Worm (Caenorhabditis elegans) whole organism, young adult: ENCODE data around the gene col-85.
A peak's percentile ranks its signal among the peaks of the same experiment; 100 is the strongest.

Experiments used
- B0035.1 ChIP-seq: sonication (generic microtip); optimal IDR thresholded peaks from 2 replicates; lab custom pipeline; 2016; ENCODE audit warnings: missing genetic modification characterization, mild to moderate bottlenecking, missing compliant biosample characterization, missing genotype, missing genetic modification reagents
- C17E4.6 ChIP-seq: fragments of 200-800 bp; sonication (Bioruptor generic); IDR thresholded peaks from 2 replicates; pipeline ENCODE4 v1.3.6; 2022; ENCODE audit warnings: missing genetic modification reagents, missing genetic modification characterization, missing compliant biosample characterization
- F33H1.4 ChIP-seq: fragments of 200-800 bp; sonication (Bioruptor generic); IDR thresholded peaks from 2 replicates; pipeline ENCODE4 v1.3.6; 2022; ENCODE audit warnings: missing genetic modification reagents, missing genetic modification characterization, missing compliant biosample characterization
- F37B4.10 ChIP-seq: fragments of 200-800 bp; sonication (Bioruptor generic); IDR thresholded peaks from 2 replicates; pipeline ENCODE4 v1.3.6; 2022; ENCODE audit warnings: missing genetic modification characterization, missing compliant biosample characterization
- F49E8.2 ChIP-seq: sonication (generic microtip); optimal IDR thresholded peaks from 3 replicates; lab custom pipeline; 2017; ENCODE audit warnings: missing genetic modification characterization, mild to moderate bottlenecking, missing compliant biosample characterization, antibody characterized with exemption, moderate library complexity; ENCODE audit not compliant: insufficient read depth
- T26A5.8 ChIP-seq: sonication (generic microtip); optimal IDR thresholded peaks from 2 replicates; lab custom pipeline; 2016; ENCODE audit warnings: missing genetic modification characterization, missing compliant biosample characterization
- ZK185.1 ChIP-seq: sonication (generic microtip); optimal IDR thresholded peaks from 2 replicates; lab custom pipeline; 2016; ENCODE audit warnings: mild to moderate bottlenecking, missing genetic modification characterization, missing compliant biosample characterization; ENCODE audit not compliant: poor library complexity, severe bottlenecking
- atf-7 ChIP-seq: sonication (generic microtip); optimal IDR thresholded peaks from 2 replicates; lab custom pipeline; 2017; ENCODE audit warnings: mild to moderate bottlenecking, missing genetic modification characterization, missing compliant biosample characterization
- athp-1 ChIP-seq: sonication (generic microtip); optimal IDR thresholded peaks from 2 replicates; lab custom pipeline; 2017; ENCODE audit warnings: mild to moderate bottlenecking, missing genetic modification characterization, missing compliant biosample characterization
- attf-3 ChIP-seq: fragments of 200-800 bp; sonication (Bioruptor generic); conservative IDR thresholded peaks from 2 replicates; pipeline ENCODE4 v1.3.6; 2022; ENCODE audit warnings: missing genetic modification reagents, missing genetic modification characterization, missing compliant biosample characterization
- attf-5 ChIP-seq: fragments of 200-800 bp; sonication (Bioruptor generic); optimal IDR thresholded peaks from 2 replicates; lab custom pipeline; 2018; ENCODE audit warnings: mild to moderate bottlenecking, missing genetic modification characterization, missing compliant biosample characterization
- ccch-3 ChIP-seq: fragments of 200-800 bp; sonication (Bioruptor generic); optimal IDR thresholded peaks from 2 replicates; lab custom pipeline; 2018; ENCODE audit warnings: mild to moderate bottlenecking, missing genetic modification characterization, missing compliant biosample characterization
- cebp-2 ChIP-seq: fragments of 200-800 bp; sonication (Bioruptor generic); IDR thresholded peaks from 2 replicates; pipeline ENCODE4 v1.3.6; 2022; ENCODE audit warnings: missing genetic modification characterization, missing compliant biosample characterization
- ceh-40 ChIP-seq: fragments of 200-800 bp; sonication (Bioruptor generic); IDR thresholded peaks from 2 replicates; pipeline ENCODE4 v1.3.6; 2022; ENCODE audit warnings: missing genetic modification characterization, missing compliant biosample characterization
- egl-44 ChIP-seq: fragments of 200-800 bp; sonication (Bioruptor generic); IDR thresholded peaks from 2 replicates; pipeline ENCODE4 v1.3.6; 2022; ENCODE audit warnings: missing genetic modification reagents, missing genetic modification characterization, missing compliant biosample characterization
- egrh-3 ChIP-seq: fragments of 200-800 bp; sonication (Bioruptor generic); IDR thresholded peaks from 2 replicates; pipeline ENCODE4 v1.3.6; 2022; ENCODE audit warnings: missing genetic modification reagents, missing genetic modification characterization, missing compliant biosample characterization
- hlh-12 ChIP-seq: sonication (generic microtip); optimal IDR thresholded peaks from 2 replicates; lab custom pipeline; 2016; ENCODE audit warnings: missing genetic modification characterization, missing compliant biosample characterization
- lir-1 ChIP-seq: fragments of 200-800 bp; sonication (Bioruptor generic); conservative IDR thresholded peaks from 2 replicates; pipeline ENCODE4 v1.3.6; 2022; ENCODE audit warnings: missing genetic modification reagents, missing genetic modification characterization, missing compliant biosample characterization
- lsl-1 ChIP-seq: fragments of 200-800 bp; sonication (Bioruptor generic); optimal IDR thresholded peaks from 2 replicates; lab custom pipeline; 2018; ENCODE audit warnings: mild to moderate bottlenecking, missing genetic modification characterization, moderate library complexity, missing compliant biosample characterization
- lsy-27 ChIP-seq: sonication (generic microtip); optimal IDR thresholded peaks from 2 replicates; lab custom pipeline; 2017; ENCODE audit warnings: missing genetic modification characterization, mild to moderate bottlenecking, missing compliant biosample characterization, antibody characterized with exemption, missing genotype, borderline replicate concordance; ENCODE audit not compliant: insufficient read depth
- madf-8 ChIP-seq: fragments of 200-800 bp; sonication (Bioruptor generic); conservative IDR thresholded peaks from 2 replicates; pipeline ENCODE4 v1.3.6; 2022; ENCODE audit warnings: missing genetic modification reagents, missing genetic modification characterization, missing compliant biosample characterization
- mcd-1 ChIP-seq: fragments of 200-800 bp; sonication (Bioruptor generic); IDR thresholded peaks from 2 replicates; pipeline ENCODE4 v1.3.6; 2022; ENCODE audit warnings: missing genetic modification reagents, missing genetic modification characterization, missing compliant biosample characterization
- nhr-120 ChIP-seq: fragments of 200-800 bp; sonication (Bioruptor generic); IDR thresholded peaks from 2 replicates; pipeline ENCODE4 v1.3.6; 2022; ENCODE audit warnings: missing genetic modification characterization, missing compliant biosample characterization
- nhr-80 ChIP-seq: sonication (generic microtip); optimal IDR thresholded peaks from 2 replicates; lab custom pipeline; 2016; ENCODE audit warnings: missing genetic modification characterization, missing compliant biosample characterization
- pha-4 ChIP-seq: fragments of 150-350 bp; sonication (generic microtip); optimal IDR thresholded peaks from 2 replicates; lab custom pipeline; 2014; ENCODE audit warnings: missing biosample characterization, missing genetic modification reagents, missing genetic modification characterization
- rcor-1 ChIP-seq: fragments of 200-800 bp; sonication (Bioruptor generic); IDR thresholded peaks from 2 replicates; pipeline ENCODE4 v1.3.6; 2022; ENCODE audit warnings: missing genetic modification reagents, missing genetic modification characterization, missing compliant biosample characterization
- sea-2 ChIP-seq: fragments of 200-800 bp; sonication (Bioruptor generic); IDR thresholded peaks from 2 replicates; pipeline ENCODE4 v1.3.6; 2022; ENCODE audit warnings: missing genetic modification characterization, missing compliant biosample characterization
- snpc-3.4 ChIP-seq: sonication (generic microtip); optimal IDR thresholded peaks from 2 replicates; lab custom pipeline; 2017; ENCODE audit warnings: missing genetic modification characterization, mild to moderate bottlenecking, missing compliant biosample characterization, antibody characterized with exemption, moderate library complexity, missing genotype, missing genetic modification reagents
- snpc-4 ChIP-seq, 5 experiments: fragments of 150-350 bp in 1 of 5; sonication (generic microtip) in 4 of 5; optimal IDR thresholded peaks; 2 replicates each; lab custom pipeline; 2014 to 2018; ENCODE audit warnings: missing genetic modification characterization in 5 of 5, missing biosample characterization in 3 of 5, antibody characterized with exemption in 2 of 5, mild to moderate bottlenecking in 2 of 5, missing compliant biosample characterization in 2 of 5, missing genotype in 2 of 5, moderate library complexity in 2 of 5, missing genetic modification reagents in 1 of 5
- tbx-9 ChIP-seq: sonication (generic microtip); optimal IDR thresholded peaks from 2 replicates; lab custom pipeline; 2016; ENCODE audit warnings: borderline replicate concordance, missing genetic modification characterization, inconsistent platforms, missing compliant biosample characterization
- tlf-1 ChIP-seq: fragments of 200-800 bp; sonication (Bioruptor generic); optimal IDR thresholded peaks from 2 replicates; lab custom pipeline; 2018; ENCODE audit warnings: mild to moderate bottlenecking, missing genetic modification characterization, missing compliant biosample characterization
- unc-130 ChIP-seq: sonication (generic microtip); optimal IDR thresholded peaks from 2 replicates; lab custom pipeline; 2016; ENCODE audit warnings: missing genetic modification reagents, missing genetic modification characterization, missing compliant biosample characterization
- unc-62 ChIP-seq: fragments of 150-350 bp; optimal IDR thresholded peaks from 2 replicates; lab custom pipeline; 2014; ENCODE audit warnings: missing biosample characterization, missing genetic modification reagents, missing genetic modification characterization
- zfh-2 ChIP-seq: fragments of 200-800 bp; sonication (Bioruptor generic); conservative IDR thresholded peaks from 2 replicates; pipeline ENCODE4 v1.3.6; 2022; ENCODE audit warnings: missing genetic modification reagents, missing genetic modification characterization, missing compliant biosample characterization
- ztf-28 ChIP-seq: fragments of 200-800 bp; sonication (Bioruptor generic); IDR thresholded peaks from 2 replicates; pipeline ENCODE4 v1.3.6; 2022; ENCODE audit warnings: missing genetic modification reagents, missing genetic modification characterization, missing compliant biosample characterization
- ztf-6 ChIP-seq: fragments of 200-800 bp; sonication (Bioruptor generic); IDR thresholded peaks from 2 replicates; pipeline ENCODE4 v1.3.6; 2022; ENCODE audit warnings: missing genetic modification reagents, missing genetic modification characterization, missing compliant biosample characterization

The col-85 gene

DNA sequence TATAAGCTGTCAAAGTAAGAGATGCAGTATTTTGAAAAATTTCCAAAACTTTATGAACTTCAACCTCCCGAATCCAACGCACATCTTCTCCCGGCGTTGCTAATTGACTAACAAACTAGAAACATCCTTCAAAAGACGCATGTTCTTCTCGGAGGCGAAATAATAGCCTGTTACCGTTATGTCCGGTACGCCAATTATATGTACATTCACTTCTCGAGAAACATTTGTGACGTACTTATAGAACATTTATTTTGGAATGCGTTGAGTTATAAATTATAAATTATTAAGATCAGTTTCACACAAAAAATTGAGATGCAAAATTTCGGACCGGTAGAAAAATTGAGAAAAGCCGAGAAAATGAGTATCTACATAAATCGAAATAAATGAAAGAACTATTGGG is 2.1 kb upstream of the col-85 start, which contains the start of gene T21B4.3:
Gene T21B4.3, minus strand, starts transcription at position 101 of the 400 bp plus-strand sequence.
- TF ChIP-seq lsl-1 (no peak), athp-1 (tag; lab: Kevin White, UChicago) (no peak), tlf-1 (no peak), T26A5.8 (tag; lab: Kevin White, UChicago) (no peak), ztf-6 (no peak), snpc-4 (GFP tag; optimal IDR thresholded peaks at IDR 0.05; lab: Kevin White, UChicago) (no peak), snpc-4 (tag; optimal IDR thresholded peaks at IDR 0.05; lab: Kevin White, UChicago) (no peak), pha-4 (tag; lab: Kevin White, UChicago) (no peak), attf-3 (GFP tag; lab: Robert Waterston, UW) (no peak), rcor-1 (GFP tag; lab: Robert Waterston, UW) (no peak), attf-5 (GFP tag; lab: Kevin White, UChicago) (no peak), F33H1.4 (GFP tag; lab: Robert Waterston, UW) (no peak), ztf-28 (GFP tag; lab: Robert Waterston, UW) (no peak), snpc-3.4 (tag; lab: Kevin White, UChicago) (no peak), unc-130 (GFP tag; lab: Kevin White, UChicago) (no peak), ceh-40 (GFP tag; lab: Robert Waterston, UW) (no peak), unc-62 (no peak), B0035.1 (tag; lab: Kevin White, UChicago) (no peak), ccch-3 (GFP tag; lab: Kevin White, UChicago) (no peak), hlh-12 (tag; lab: Kevin White, UChicago) (no peak)

DNA sequence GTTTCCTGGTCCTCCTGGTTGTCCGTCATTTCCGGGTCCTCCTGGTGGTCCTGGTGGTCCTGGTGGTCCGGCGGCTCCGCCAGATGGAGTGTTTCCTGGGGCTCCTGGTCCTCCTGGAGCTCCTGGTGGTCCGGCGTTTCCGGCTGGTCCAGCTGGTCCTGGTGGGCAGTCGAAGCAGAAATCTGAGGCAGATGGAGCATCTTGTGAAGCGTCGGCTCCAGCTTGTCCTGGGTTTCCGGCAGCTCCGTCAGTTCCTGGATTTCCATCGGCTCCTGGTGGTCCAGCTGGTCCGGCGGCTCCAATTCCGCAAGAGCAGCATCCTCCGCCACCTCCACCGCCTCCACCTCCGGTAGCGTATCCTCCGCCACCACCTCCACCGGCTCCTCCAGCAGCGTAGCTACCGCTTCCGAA is 823 bp downstream of the col-85 start:
- TF ChIP-seq nhr-80: no peak
- TF ChIP-seq zfh-2 (GFP tag; lab: Robert Waterston, UW): peak; percentile 74
- TF ChIP-seq egrh-3 (GFP tag; lab: Robert Waterston, UW): peak; percentile 97
- TF ChIP-seq F37B4.10 (GFP tag; lab: Robert Waterston, UW): 0 out of 2 replicates have a peak, but pooled peaks have one; percentile 71
- 0 out of 2 replicates have a peak, but pooled peaks have one; percentile 4 for TF ChIP-seq cebp-2

DNA sequence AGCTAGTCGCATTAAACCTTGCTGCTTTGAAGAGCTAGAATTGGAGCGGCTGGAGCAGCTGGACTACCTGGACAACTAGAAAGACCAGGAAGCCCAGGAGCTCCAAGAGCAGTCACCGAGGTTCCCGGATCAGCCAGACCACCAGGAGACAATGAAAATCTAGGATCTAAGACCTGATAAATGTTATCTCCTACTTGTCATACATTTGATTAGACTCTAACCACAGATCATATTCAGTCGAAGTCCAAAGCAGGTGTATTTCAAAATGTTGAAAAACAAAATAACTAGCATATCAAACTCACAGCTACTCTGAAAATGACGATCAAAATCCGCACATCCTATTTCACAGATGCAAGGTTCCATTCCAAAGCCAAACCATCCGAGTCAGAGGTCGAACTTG is 3.0 kb downstream of the col-85 start, which contains the start of gene srz-6:
Gene srz-6, plus strand, starts transcription at position 301 of the 400 bp plus-strand sequence.
- no peak for TF ChIP-seq nhr-120 (GFP tag; lab: Robert Waterston, UW)
- TF ChIP-seq zfh-2 (GFP tag; lab: Robert Waterston, UW): 0 out of 2 replicates have a peak, but pooled peaks have one; percentile 29

DNA sequence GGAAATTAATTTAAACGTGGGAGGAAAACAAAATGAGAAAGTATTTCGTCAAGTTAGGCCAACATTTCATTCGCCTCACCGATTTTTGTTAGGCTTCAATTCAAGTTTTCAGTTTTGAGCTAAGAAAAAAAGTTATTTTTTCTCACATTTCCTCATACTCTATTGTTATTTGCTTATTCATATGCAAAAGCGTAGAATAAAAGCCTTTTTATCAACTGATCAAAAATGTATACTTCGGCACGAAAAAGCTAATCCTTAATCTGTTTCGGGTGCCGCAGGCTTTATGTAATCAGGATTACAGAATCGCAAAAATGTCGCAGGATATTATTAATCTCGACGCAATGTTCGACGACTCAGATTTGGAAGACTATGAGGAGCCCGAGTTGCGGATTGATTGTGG is 5.0 kb downstream of the col-85 start, which contains the start of gene T21B4.15:
Gene T21B4.15, plus strand, starts transcription at position 301 of the 400 bp plus-strand sequence.
- TF ChIP-seq ceh-40 (GFP tag; lab: Robert Waterston, UW) (no peak), sea-2 (GFP tag; lab: Robert Waterston, UW) (no peak), mcd-1 (GFP tag; lab: Robert Waterston, UW) (no peak), snpc-3.4 (tag; lab: Kevin White, UChicago) (no peak), lir-1 (GFP tag; lab: Robert Waterston, UW) (no peak), egl-44 (GFP tag; lab: Robert Waterston, UW) (no peak), tbx-9 (tag; lab: Kevin White, UChicago) (no peak), madf-8 (GFP tag; lab: Robert Waterston, UW) (no peak), F49E8.2 (no peak), ZK185.1 (tag; lab: Kevin White, UChicago) (no peak), lsy-27 (tag; lab: Kevin White, UChicago) (no peak), C17E4.6 (no peak), atf-7 (tag; lab: Kevin White, UChicago) (no peak)
